2 fruit fly cellular contexts compared by ENCODE assay signal in the genomic region with DNA sequence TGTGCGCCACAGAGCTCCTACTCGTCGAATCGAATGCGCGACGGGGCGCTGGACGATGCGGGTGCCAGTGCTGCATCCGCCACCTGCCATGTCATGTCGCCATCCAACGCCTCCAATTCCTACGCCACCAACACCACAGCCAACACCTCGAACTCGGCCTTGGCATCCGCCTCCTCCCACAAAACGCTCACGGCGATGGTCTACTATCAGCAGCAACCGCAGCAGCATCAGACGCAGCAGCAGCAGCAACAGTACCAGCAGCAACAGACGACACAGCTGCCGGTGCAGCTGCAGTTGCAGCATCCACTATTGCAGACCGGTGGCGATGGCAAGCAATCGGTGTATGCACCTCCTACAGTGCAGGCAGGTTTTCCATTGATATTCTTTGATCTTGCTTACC.
TF ChIP-seq lines count a peak whose summit lies in the region.

No protein-coding gene starts in this region.

- no peak for TF ChIP-seq CTCF in whole organism, embryonic (GFP tag; optimal IDR thresholded peaks at IDR 0.05; lab: Kevin White, UChicago)

TF ChIP-seq in whole organism, embryonic, 481 proteins besides CTCF, POLR2A, EP300 and RAD21:
- TF ChIP-seq CG8478 (optimal IDR thresholded peaks at IDR 0.05; lab: Kevin White, UChicago): peak; percentile 64
- 0 out of 2 replicates have a peak, but pooled peaks have one; percentile 16 for TF ChIP-seq sna (GFP tag; IDR thresholded peaks at IDR 0.05; lab: Robert Waterston, UW; ENCODE audit: partially characterized antibody)
- TF ChIP-seq Ets65A (GFP tag; lab: Kevin White, UChicago): peak; percentile 45
- no peak for TF ChIP-seq CG18764 (GFP tag; optimal IDR thresholded peaks at IDR 0.05; lab: Kevin White, UChicago)
- no peak for TF ChIP-seq fd3F (GFP tag; optimal IDR thresholded peaks at IDR 0.05; lab: Kevin White, UChicago)

TF ChIP-seq in whole organism, wandering third instar larva, 38 proteins besides CTCF, POLR2A, EP300 and RAD21:
- no peak for TF ChIP-seq h (GFP tag; optimal IDR thresholded peaks at IDR 0.05; lab: Kevin White, UChicago)
- peak; percentile 85 for TF ChIP-seq Dfd (GFP tag; optimal IDR thresholded peaks at IDR 0.05; lab: Kevin White, UChicago)
- no peak for TF ChIP-seq psq (GFP tag; optimal IDR thresholded peaks at IDR 0.05; lab: Kevin White, UChicago)
- no peak for TF ChIP-seq jim (GFP tag; optimal IDR thresholded peaks at IDR 0.05; lab: Kevin White, UChicago)
- no peak for TF ChIP-seq sv (GFP tag; optimal IDR thresholded peaks at IDR 0.05; lab: Kevin White, UChicago)
- no peak for TF ChIP-seq foxo (GFP tag; optimal IDR thresholded peaks at IDR 0.05; lab: Kevin White, UChicago)
- no peak for TF ChIP-seq GATAd (GFP tag; optimal IDR thresholded peaks at IDR 0.05; lab: Kevin White, UChicago)
- TF ChIP-seq OdsH (GFP tag; optimal IDR thresholded peaks at IDR 0.05; lab: Kevin White, UChicago): no peak
- TF ChIP-seq dl (GFP tag; optimal IDR thresholded peaks at IDR 0.05; lab: Kevin White, UChicago; ENCODE audit: insufficient read depth in 1 of 2, partially characterized antibody in 2 of 2): no peak
